Worm (Caenorhabditis elegans): ENCODE measurements around the gene dnc-4.

ce11 chrIV:8012330-8012729, 7.3 kb downstream of the dnc-4 start, which contains the start of gene Y42H9B.3:
- TF ChIP-seq sem-2 (GFP tag; optimal IDR thresholded peaks at IDR 0.05), result no peak
- TF ChIP-seq mab-5 (tag; optimal IDR thresholded peaks at IDR 0.05), result no peak
- no peak for TF ChIP-seq unc-62 (GFP tag; optimal IDR thresholded peaks at IDR 0.05)
- no peak for TF ChIP-seq M03D4.4 (tag; optimal IDR thresholded peaks at IDR 0.05)
